Fruit fly (Drosophila melanogaster) Kc167 (cell line): Measurements from ENCODE around the gene Cypl.

ENCODE experiments used
- Myc ChIP-seq: fragments of >200 bp; optimal IDR thresholded peaks from 2 replicates; lab custom pipeline; 2017; ENCODE audit warnings: missing external identifiers
- Sin3A ChIP-seq: fragments of >200 bp; optimal IDR thresholded peaks from 2 replicates; lab custom pipeline; 2018; ENCODE audit warnings: missing external identifiers
- h ChIP-seq: fragments of >200 bp; optimal IDR thresholded peaks from 3 replicates; lab custom pipeline; 2018; ENCODE audit warnings: missing external identifiers
- insv ChIP-seq: fragments of >200 bp; optimal IDR thresholded peaks from 3 replicates; lab custom pipeline; 2018; ENCODE audit warnings: missing external identifiers
- psq ChIP-seq: fragments of >200 bp; optimal IDR thresholded peaks from 2 replicates; lab custom pipeline; 2017; ENCODE audit warnings: missing external identifiers
- ttk ChIP-seq: sonication (Bioruptor generic); optimal IDR thresholded peaks from 2 replicates; lab custom pipeline; 2017; ENCODE audit warnings: missing external identifiers

Cypl gene

dm6 chr3L:507576-508322, 35.0 kb downstream of the Cypl start:
- TF ChIP-seq h, result no peak
- no peak for TF ChIP-seq insv
- TF ChIP-seq psq (lab: Kevin White, UChicago), result no peak
- TF ChIP-seq ttk, result no peak

dm6 chr3L:505782-506408, 36.8 kb downstream of the Cypl start:
- TF ChIP-seq Myc (lab: Kevin White, UChicago) (no peak), insv (no peak), Sin3A (lab: Kevin White, UChicago) (no peak), psq (lab: Kevin White, UChicago) (no peak), ttk (no peak), h (no peak)

- no peak for TF ChIP-seq ttk
These were observed 42.2 kb downstream of the Cypl start, which contains the start of the genes CG34267 and CG34268 for dm6 chr3L:500351-501015. Gene CG34267, minus strand, starts transcription at chr3L:500451. Gene CG34268, plus strand, starts transcription at chr3L:500965.
